Fruit fly (Drosophila melanogaster) whole organism: ENCODE measurements around the gene CG31778.

Experiments
- Dll ChIP-seq: fragments of >200 bp; optimal IDR thresholded peaks from 2 replicates; lab custom pipeline; 2017
- usp ChIP-seq: fragments of >200 bp; optimal IDR thresholded peaks from 2 replicates; lab custom pipeline; 2017; ENCODE audit warnings: missing biosample characterization, missing genetic modification characterization, mixed read lengths

dm6 chr2L:3703260-3703659 is 2.0 kb downstream of the CG31778 start, which contains the start of gene CG2816:
- TF ChIP-seq Dll = no peak
- TF ChIP-seq usp (GFP tag; lab: Kevin White, UChicago) = no peak
